Worm (Caenorhabditis elegans) whole organism, L4 larva: ENCODE results near the gene Y69H2.1.

Source experiments
- Y5F2A.4 ChIP-seq: fragments of 200-800 bp; sonication (Bioruptor generic); optimal IDR thresholded peaks from 2 replicates; lab custom pipeline; 2018; ENCODE audit warnings: mild to moderate bottlenecking, missing genetic modification characterization, missing compliant biosample characterization
- ZK546.5 ChIP-seq, 2 experiments: sonication (generic microtip); optimal IDR thresholded peaks; 2 replicates each; lab custom pipeline; 2017; ENCODE audit warnings: missing biosample characterization in 2 of 2, missing genetic modification characterization in 2 of 2
- daf-19 ChIP-seq: fragments of 200-800 bp; sonication (Bioruptor generic); conservative IDR thresholded peaks from 2 replicates; pipeline ENCODE4 v1.3.6; 2022; ENCODE audit warnings: missing genetic modification characterization, missing compliant biosample characterization

The Y69H2.1 gene

DNA sequence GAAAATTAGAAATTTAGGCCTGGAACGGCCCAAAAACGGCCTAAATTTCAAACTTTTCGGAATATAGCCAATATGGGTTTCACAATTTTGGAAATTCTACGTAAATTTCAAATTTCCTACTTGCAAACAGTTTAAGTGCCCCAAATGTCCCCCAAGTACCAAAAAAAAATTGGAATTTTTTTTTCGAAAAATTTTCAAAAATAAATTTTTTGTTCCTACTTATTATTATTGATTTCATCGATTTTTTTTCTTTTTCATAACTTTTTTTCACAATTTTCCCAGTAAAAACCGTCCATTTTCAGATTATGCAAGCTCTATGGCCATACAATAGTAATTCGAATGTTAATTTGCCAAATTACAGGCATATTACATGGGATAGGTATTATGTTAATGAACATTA, 50.8 kb downstream of the Y69H2.1 start, which contains the start of gene Y51A2D.21:
TSS of gene Y51A2D.21 (plus strand) at position 301 of the 400 bp plus-strand sequence.
- TF ChIP-seq ZK546.5 (tag; optimal IDR thresholded peaks at IDR 0.05; lab: Kevin White, UChicago): no peak
- no peak for TF ChIP-seq daf-19 (GFP tag; lab: Robert Waterston, UW)
- TF ChIP-seq Y5F2A.4 (GFP tag; lab: Kevin White, UChicago): no peak
